Worm (Caenorhabditis elegans) whole organism, L1 larva: ENCODE measurements around the gene C15F1.1.

Source experiments
- C34B4.2 ChIP-seq: sonication (generic microtip); optimal IDR thresholded peaks from 2 replicates; lab custom pipeline; 2017; ENCODE audit warnings: mild to moderate bottlenecking, missing genetic modification characterization, missing compliant biosample characterization
- F16B12.6 ChIP-seq: fragments of 150-350 bp; optimal IDR thresholded peaks from 2 replicates; lab custom pipeline; 2014; ENCODE audit warnings: missing biosample characterization, missing genetic modification characterization
- Y116A8C.19 ChIP-seq: sonication (generic microtip); optimal IDR thresholded peaks from 2 replicates; lab custom pipeline; 2016; ENCODE audit warnings: missing compliant biosample characterization, missing genetic modification characterization, borderline replicate concordance
- aha-1 ChIP-seq: fragments of 150-350 bp; optimal IDR thresholded peaks from 2 replicates; lab custom pipeline; 2014; ENCODE audit warnings: missing biosample characterization, missing genetic modification characterization
- alr-1 ChIP-seq: fragments of 200-800 bp; sonication (Bioruptor generic); optimal IDR thresholded peaks from 2 replicates; lab custom pipeline; 2018; ENCODE audit warnings: borderline replicate concordance, mild to moderate bottlenecking, missing genetic modification characterization, missing compliant biosample characterization
- aly-2 ChIP-seq: fragments of 150-350 bp; optimal IDR thresholded peaks from 2 replicates; lab custom pipeline; 2014; ENCODE audit warnings: missing biosample characterization, missing genetic modification characterization
- ama-1 ChIP-seq: fragments of 150-350 bp; optimal IDR thresholded peaks from 2 replicates; lab custom pipeline; 2014
- ceh-63 ChIP-seq: fragments of 200-800 bp; sonication (Bioruptor generic); optimal IDR thresholded peaks from 2 replicates; lab custom pipeline; 2018; ENCODE audit warnings: mild to moderate bottlenecking, missing genetic modification characterization, missing compliant biosample characterization
- ceh-8 ChIP-seq: fragments of 200-800 bp; sonication (Bioruptor generic); optimal IDR thresholded peaks from 2 replicates; lab custom pipeline; 2018; ENCODE audit warnings: mild to moderate bottlenecking, missing genetic modification characterization, moderate library complexity, missing compliant biosample characterization
- ceh-82 ChIP-seq, 3 experiments: fragments of 150-350 bp in 1 of 3; sonication (generic microtip) in 2 of 3; optimal IDR thresholded peaks; 2 replicates each; lab custom pipeline; 2014 to 2017; ENCODE audit warnings: missing biosample characterization in 3 of 3, missing genetic modification characterization in 3 of 3
- ceh-88 ChIP-seq: fragments of 200-800 bp; sonication (Bioruptor generic); IDR thresholded peaks from 2 replicates; pipeline ENCODE4 v1.3.6; 2022; ENCODE audit warnings: missing genetic modification characterization, missing compliant biosample characterization
- ceh-90 ChIP-seq: sonication (generic microtip); optimal IDR thresholded peaks from 2 replicates; lab custom pipeline; 2016; ENCODE audit warnings: missing genetic modification characterization, missing compliant biosample characterization
- dpl-1 ChIP-seq, 3 experiments: fragments of 150-350 bp in 2 of 3; sonication (generic microtip) in 1 of 3; optimal IDR thresholded peaks; 2 replicates each; lab custom pipeline; 2014 to 2017; ENCODE audit warnings: missing biosample characterization in 3 of 3, missing genetic modification characterization in 3 of 3, missing genetic modification reagents in 3 of 3
- efl-1 ChIP-seq, 4 experiments: fragments of 150-350 bp; optimal IDR thresholded peaks in 3 of 4; peaks in 1 of 4; 1 replicate in 1 of 4; 2 replicates in 3 of 4; lab custom pipeline; 2014; ENCODE audit warnings: missing biosample characterization in 2 of 4, missing genetic modification characterization in 2 of 4, missing genetic modification reagents in 2 of 4
- efl-3 ChIP-seq: fragments of 200-800 bp; sonication (Bioruptor generic); optimal IDR thresholded peaks from 2 replicates; lab custom pipeline; 2018; ENCODE audit warnings: mild to moderate bottlenecking, missing genetic modification characterization, missing compliant biosample characterization
- elt-2 ChIP-seq: sonication (generic microtip); optimal IDR thresholded peaks from 2 replicates; lab custom pipeline; 2016; ENCODE audit warnings: missing genetic modification characterization, mild to moderate bottlenecking, inconsistent platforms, missing compliant biosample characterization, missing genetic modification reagents
- elt-3 ChIP-seq, 6 experiments: fragments of 150-350 bp in 1 of 6; sonication (generic microtip); optimal IDR thresholded peaks; 2 replicates each; lab custom pipeline; 2017 to 2018; ENCODE audit warnings: missing biosample characterization in 6 of 6, missing genetic modification characterization in 6 of 6, inconsistent platforms in 1 of 6
- ets-5 ChIP-seq: fragments of 200-800 bp; sonication (Bioruptor generic); IDR thresholded peaks from 2 replicates; pipeline ENCODE4 v1.3.6; 2022; ENCODE audit warnings: missing genetic modification characterization, missing compliant biosample characterization
- fkh-10 ChIP-seq: sonication (generic microtip); optimal IDR thresholded peaks from 2 replicates; lab custom pipeline; 2017; ENCODE audit warnings: missing biosample characterization, missing genetic modification reagents, missing genetic modification characterization
- fkh-8 ChIP-seq: sonication (generic microtip); optimal IDR thresholded peaks from 2 replicates; lab custom pipeline; 2016; ENCODE audit warnings: mild to moderate bottlenecking, missing genetic modification characterization, missing compliant biosample characterization
- fos-1 ChIP-seq: fragments of 150-350 bp; optimal IDR thresholded peaks from 2 replicates; lab custom pipeline; 2014; ENCODE audit warnings: missing biosample characterization, missing genetic modification characterization
- hlh-17 ChIP-seq: fragments of 200-800 bp; sonication (Bioruptor generic); optimal IDR thresholded peaks from 2 replicates; lab custom pipeline; 2018; ENCODE audit warnings: missing genetic modification characterization, mild to moderate bottlenecking, missing compliant biosample characterization, moderate library complexity, borderline replicate concordance
- hlh-4 ChIP-seq: sonication (generic microtip); optimal IDR thresholded peaks from 2 replicates; lab custom pipeline; 2016; ENCODE audit warnings: mild to moderate bottlenecking, missing genetic modification characterization, missing compliant biosample characterization
- irx-1 ChIP-seq: sonication (generic microtip); optimal IDR thresholded peaks from 2 replicates; lab custom pipeline; 2016; ENCODE audit warnings: missing genetic modification characterization, missing compliant biosample characterization
- isw-1 ChIP-seq: fragments of 200-800 bp; sonication (Bioruptor generic); IDR thresholded peaks from 2 replicates; pipeline ENCODE4 v1.3.6; 2022; ENCODE audit warnings: missing genetic modification characterization, missing compliant biosample characterization
- lin-14 ChIP-seq: fragments of 200-800 bp; sonication (Bioruptor generic); optimal IDR thresholded peaks from 2 replicates; lab custom pipeline; 2018; ENCODE audit warnings: mild to moderate bottlenecking, missing genetic modification characterization, moderate library complexity, missing compliant biosample characterization
- lin-15B ChIP-seq: fragments of 150-350 bp; sonication (generic microtip); optimal IDR thresholded peaks from 3 replicates; lab custom pipeline; 2014; ENCODE audit warnings: missing biosample characterization, missing genetic modification characterization
- lin-35 ChIP-seq, 2 experiments: fragments of 150-350 bp; optimal IDR thresholded peaks; 2 replicates each; lab custom pipeline; 2014; ENCODE audit warnings: missing biosample characterization in 2 of 2, missing genetic modification characterization in 2 of 2, missing genetic modification reagents in 2 of 2
- lsy-2 ChIP-seq, 2 experiments: fragments of 150-350 bp; optimal IDR thresholded peaks; 2 replicates each; lab custom pipeline; 2014; ENCODE audit warnings: missing biosample characterization in 2 of 2, missing genetic modification characterization in 2 of 2
- mab-9 ChIP-seq: fragments of 200-800 bp; sonication (Bioruptor generic); IDR thresholded peaks from 2 replicates; pipeline ENCODE4 v1.3.6; 2022; ENCODE audit warnings: missing genetic modification reagents, missing genetic modification characterization, missing compliant biosample characterization
- mef-2 ChIP-seq: fragments of 150-350 bp; optimal IDR thresholded peaks from 2 replicates; lab custom pipeline; 2014; ENCODE audit warnings: missing biosample characterization, missing genetic modification characterization
- mep-1 ChIP-seq: fragments of 150-350 bp; optimal IDR thresholded peaks from 2 replicates; lab custom pipeline; 2014; ENCODE audit warnings: missing biosample characterization, missing genetic modification characterization
- nhr-11 ChIP-seq: fragments of 150-350 bp; optimal IDR thresholded peaks from 2 replicates; lab custom pipeline; 2014; ENCODE audit warnings: missing biosample characterization, missing genetic modification characterization
- nhr-19 ChIP-seq: fragments of 200-800 bp; sonication (Bioruptor generic); conservative IDR thresholded peaks from 2 replicates; pipeline ENCODE4 v1.3.6; 2022; ENCODE audit warnings: missing genetic modification characterization, missing compliant biosample characterization
- nhr-20 ChIP-seq: sonication (generic microtip); optimal IDR thresholded peaks from 2 replicates; lab custom pipeline; 2016; ENCODE audit warnings: mild to moderate bottlenecking, missing genetic modification characterization, missing compliant biosample characterization
- nhr-237 ChIP-seq: fragments of 150-350 bp; optimal IDR thresholded peaks from 2 replicates; lab custom pipeline; 2014; ENCODE audit warnings: missing biosample characterization, missing genetic modification characterization
- nhr-28 ChIP-seq: fragments of 150-350 bp; optimal IDR thresholded peaks from 2 replicates; lab custom pipeline; 2014; ENCODE audit warnings: missing biosample characterization, missing genetic modification characterization
- nhr-47 ChIP-seq: sonication (generic microtip); optimal IDR thresholded peaks from 2 replicates; lab custom pipeline; 2016; ENCODE audit warnings: mild to moderate bottlenecking, missing genetic modification characterization, moderate library complexity, missing compliant biosample characterization
- nhr-71 ChIP-seq: sonication (generic microtip); optimal IDR thresholded peaks from 2 replicates; lab custom pipeline; 2016; ENCODE audit warnings: mild to moderate bottlenecking, missing genetic modification characterization, moderate library complexity, missing compliant biosample characterization
- nhr-76 ChIP-seq: sonication (generic microtip); optimal IDR thresholded peaks from 2 replicates; lab custom pipeline; 2017; ENCODE audit warnings: missing biosample characterization, missing genetic modification characterization
- nhr-85 ChIP-seq: sonication (generic microtip); peaks from one replicate; lab custom pipeline; 2016; ENCODE audit warnings: missing genetic modification characterization, inconsistent platforms, missing compliant biosample characterization
- pag-3 ChIP-seq: sonication (generic microtip); optimal IDR thresholded peaks from 2 replicates; lab custom pipeline; 2017; ENCODE audit warnings: missing genetic modification characterization, mild to moderate bottlenecking, missing compliant biosample characterization, antibody characterized with exemption, borderline replicate concordance; ENCODE audit not compliant: insufficient read depth
- rnt-1 ChIP-seq: sonication (generic microtip); optimal IDR thresholded peaks from 2 replicates; lab custom pipeline; 2016; ENCODE audit warnings: mild to moderate bottlenecking, missing genetic modification characterization, moderate library complexity, missing compliant biosample characterization
- sptf-1 ChIP-seq: fragments of 150-350 bp; optimal IDR thresholded peaks from 2 replicates; lab custom pipeline; 2014; ENCODE audit warnings: missing biosample characterization, missing genetic modification characterization
- sup-37 ChIP-seq: fragments of 200-800 bp; sonication (Bioruptor generic); optimal IDR thresholded peaks from 2 replicates; lab custom pipeline; 2018; ENCODE audit warnings: mild to moderate bottlenecking, missing genetic modification characterization, missing compliant biosample characterization
- tbx-2 ChIP-seq: sonication (generic microtip); optimal IDR thresholded peaks from 2 replicates; lab custom pipeline; 2016; ENCODE audit warnings: missing genetic modification characterization, missing compliant biosample characterization
- tlp-1 ChIP-seq: fragments of 150-350 bp; optimal IDR thresholded peaks from 2 replicates; lab custom pipeline; 2014; ENCODE audit warnings: missing biosample characterization, missing genetic modification characterization
- unc-30 ChIP-seq: sonication (generic microtip); optimal IDR thresholded peaks from 2 replicates; lab custom pipeline; 2017; ENCODE audit warnings: missing biosample characterization, missing genetic modification characterization
- unc-62 ChIP-seq: fragments of 150-350 bp; optimal IDR thresholded peaks from 2 replicates; lab custom pipeline; 2014; ENCODE audit warnings: missing biosample characterization, missing genetic modification reagents, missing genetic modification characterization
- vab-15 ChIP-seq: sonication (generic microtip); optimal IDR thresholded peaks from 2 replicates; lab custom pipeline; 2017; ENCODE audit warnings: missing genotype, mild to moderate bottlenecking, missing genetic modification characterization, missing compliant biosample characterization
- xbp-1 ChIP-seq: sonication (generic microtip); optimal IDR thresholded peaks from 2 replicates; lab custom pipeline; 2016; ENCODE audit warnings: missing genetic modification characterization, missing compliant biosample characterization
- zip-4 ChIP-seq: fragments of 200-800 bp; sonication (Bioruptor generic); optimal IDR thresholded peaks from 2 replicates; lab custom pipeline; 2018; ENCODE audit warnings: mild to moderate bottlenecking, missing genetic modification characterization, moderate library complexity, missing compliant biosample characterization
- ztf-11 ChIP-seq, 2 experiments: sonication (generic microtip); optimal IDR thresholded peaks; 2 replicates each; lab custom pipeline; 2016 to 2017; ENCODE audit warnings: missing genetic modification characterization in 2 of 2, missing biosample characterization in 1 of 2, missing compliant biosample characterization in 1 of 2

Gene C15F1.1

DNA sequence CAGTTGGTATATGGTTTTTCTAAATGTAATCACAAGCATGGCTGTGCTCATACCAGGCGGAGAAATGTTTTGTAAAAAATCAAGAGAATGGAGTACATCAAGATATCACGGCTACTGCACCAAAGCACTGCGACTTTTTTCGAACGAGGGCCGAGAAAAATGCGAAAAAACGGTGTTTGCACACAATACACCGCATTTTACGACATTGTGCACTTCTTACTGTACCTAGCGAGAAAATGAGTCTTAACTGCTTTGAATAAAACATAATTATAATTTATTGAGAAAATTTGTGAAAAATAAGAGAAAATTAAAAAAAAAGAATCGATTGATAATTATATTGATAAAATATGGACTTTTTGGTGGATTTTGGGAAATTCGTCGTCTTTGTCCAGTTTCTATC, 14.0 kb upstream of the C15F1.1 start:
- no peak for TF ChIP-seq lin-15B
- TF ChIP-seq rnt-1 (tag; lab: Kevin White, UChicago) = peak; percentile 17
- peak; percentile 68 for TF ChIP-seq F16B12.6
- no peak for TF ChIP-seq fos-1
- TF ChIP-seq nhr-47 (tag; lab: Kevin White, UChicago) = peak; percentile 6
- TF ChIP-seq nhr-19 (GFP tag; lab: Robert Waterston, UW) = no peak
- no peak for TF ChIP-seq ama-1
- no peak for TF ChIP-seq alr-1 (tag; lab: Kevin White, UChicago)
- TF ChIP-seq pag-3 (tag; lab: Kevin White, UChicago) = no peak
- TF ChIP-seq unc-30 (tag; lab: Kevin White, UChicago) = no peak
- no peak for TF ChIP-seq hlh-17 (GFP tag; lab: Kevin White, UChicago)
- no peak for TF ChIP-seq zip-4 (GFP tag; lab: Kevin White, UChicago)
- no peak for TF ChIP-seq ceh-63
- TF ChIP-seq xbp-1 = no peak
- TF ChIP-seq lin-14 (GFP tag; lab: Kevin White, UChicago) = no peak
- TF ChIP-seq ceh-8 (GFP tag; lab: Kevin White, UChicago) = no peak
- TF ChIP-seq dpl-1 (GFP tag; optimal IDR thresholded peaks at IDR 0.05; lab: Kevin White, UChicago) = peak in 2 of 3 experiments; percentile 18 to 50
- no peak for TF ChIP-seq nhr-85
- no peak for TF ChIP-seq unc-62 (GFP tag; lab: Kevin White, UChicago)
- no peak for TF ChIP-seq nhr-76 (tag; lab: Kevin White, UChicago)
- TF ChIP-seq efl-1 (optimal IDR thresholded peaks at IDR 0.05; lab: Kevin White, UChicago) = peak; percentile 41 to 62
- peak in 1 of 2 experiments; percentile 43 for TF ChIP-seq efl-1 (GFP tag; optimal IDR thresholded peaks at IDR 0.05 in 1 of 2; lab: Kevin White, UChicago)
- no peak for TF ChIP-seq ceh-90 (tag; lab: Kevin White, UChicago)
- TF ChIP-seq Y116A8C.19 (tag; lab: Kevin White, UChicago) = no peak
- no peak for TF ChIP-seq isw-1 (GFP tag; lab: Robert Waterston, UW)
- TF ChIP-seq irx-1 = no peak
- no peak for TF ChIP-seq fkh-10 (GFP tag; lab: Kevin White, UChicago)
- no peak for TF ChIP-seq tlp-1 (tag; lab: Kevin White, UChicago)
- TF ChIP-seq vab-15 (tag; lab: Kevin White, UChicago) = no peak
- no peak for TF ChIP-seq aha-1 (tag; lab: Kevin White, UChicago)
- no peak for TF ChIP-seq elt-2 (tag; lab: Kevin White, UChicago)
- TF ChIP-seq fkh-8 (tag; lab: Kevin White, UChicago) = no peak
- peak; percentile 44 to 66 for TF ChIP-seq lsy-2 (tag; optimal IDR thresholded peaks at IDR 0.05; lab: Kevin White, UChicago)
- no peak for TF ChIP-seq sup-37
- TF ChIP-seq mef-2 (tag; lab: Kevin White, UChicago) = no peak
- no peak for TF ChIP-seq C34B4.2 (tag; lab: Kevin White, UChicago)
- TF ChIP-seq efl-3 = no peak
- no peak for TF ChIP-seq ets-5 (GFP tag; lab: Robert Waterston, UW)
- TF ChIP-seq mep-1 = peak; percentile 29
- TF ChIP-seq hlh-4 (tag; lab: Kevin White, UChicago) = no peak
- TF ChIP-seq aly-2 (tag; lab: Kevin White, UChicago) = no peak
- TF ChIP-seq nhr-11 (tag; lab: Kevin White, UChicago) = no peak
- TF ChIP-seq ceh-88 (GFP tag; lab: Robert Waterston, UW) = no peak
- no peak for TF ChIP-seq ztf-11 (tag; optimal IDR thresholded peaks at IDR 0.05; lab: Kevin White, UChicago)
- TF ChIP-seq lin-35 (GFP tag; optimal IDR thresholded peaks at IDR 0.05; lab: Kevin White, UChicago) = peak in 1 of 2 experiments; percentile 11
- no peak for TF ChIP-seq nhr-237 (tag; lab: Kevin White, UChicago)
- no peak for TF ChIP-seq elt-3 (tag; optimal IDR thresholded peaks at IDR 0.05; lab: Kevin White, UChicago)
- TF ChIP-seq sptf-1 (tag; lab: Kevin White, UChicago) = no peak
- TF ChIP-seq nhr-20 (tag; lab: Kevin White, UChicago) = no peak
- TF ChIP-seq nhr-28 (tag; lab: Kevin White, UChicago) = no peak
- TF ChIP-seq tbx-2 (tag; lab: Kevin White, UChicago) = no peak
- no peak for TF ChIP-seq nhr-71 (tag; lab: Kevin White, UChicago)
- TF ChIP-seq mab-9 = no peak
- no peak for TF ChIP-seq ceh-82 (tag; optimal IDR thresholded peaks at IDR 0.05; lab: Kevin White, UChicago)
